Fruit fly (Drosophila melanogaster) whole organism, embryonic: ENCODE measurements around the gene Hr4.

Experiments
- Atf3 ChIP-seq: fragments of 200-800 bp; sonication (Bioruptor generic); optimal IDR thresholded peaks from 3 replicates; lab custom pipeline; 2016; ENCODE audit warnings: missing biosample characterization, missing genetic modification characterization
- Blimp-1 ChIP-seq: fragments of 200-800 bp; sonication (Bioruptor generic); optimal IDR thresholded peaks from 3 replicates; lab custom pipeline; 2018; ENCODE audit warnings: missing biosample characterization, missing genetic modification characterization, mild to moderate bottlenecking, moderate library complexity, missing genetic modification reagents
- CG10209 ChIP-seq: fragments of 200-800 bp; sonication (Bioruptor generic); optimal IDR thresholded peaks from 3 replicates; lab custom pipeline; 2017; ENCODE audit warnings: missing biosample characterization, mild to moderate bottlenecking, missing genetic modification characterization, missing genetic modification reagents
- CG10959 ChIP-seq: fragments of 200-800 bp; sonication (Bioruptor generic); IDR thresholded peaks from 2 replicates; pipeline ENCODE4 v1.3.6; 2022; ENCODE audit warnings: missing biosample characterization, missing genetic modification characterization
- CG11398 ChIP-seq: fragments of 200-800 bp; sonication (Bioruptor generic); optimal IDR thresholded peaks from 2 replicates; lab custom pipeline; 2016; ENCODE audit warnings: missing biosample characterization, missing genetic modification characterization
- CG1529 ChIP-seq: fragments of 200-800 bp; sonication (Bioruptor generic); optimal IDR thresholded peaks from 3 replicates; lab custom pipeline; 2018; ENCODE audit warnings: missing biosample characterization, missing genetic modification characterization
- CG15514 ChIP-seq: fragments of 200-800 bp; sonication (Bioruptor generic); optimal IDR thresholded peaks from 3 replicates; lab custom pipeline; 2017; ENCODE audit warnings: missing biosample characterization, missing genetic modification characterization, mild to moderate bottlenecking, moderate library complexity, missing genetic modification reagents
- CG16813 ChIP-seq: fragments of 200-800 bp; sonication (Bioruptor generic); IDR thresholded peaks from 3 replicates; pipeline ENCODE4 v1.3.6; 2022; ENCODE audit warnings: missing biosample characterization, missing genetic modification characterization; ENCODE audit not compliant: partially characterized antibody
- CG17359 ChIP-seq: fragments of 200-800 bp; sonication (Bioruptor generic); optimal IDR thresholded peaks from 3 replicates; lab custom pipeline; 2018; ENCODE audit warnings: missing biosample characterization, mild to moderate bottlenecking, missing genetic modification characterization, moderate library complexity
- CG18599 ChIP-seq: fragments of 200-800 bp; sonication (Bioruptor generic); optimal IDR thresholded peaks from 3 replicates; lab custom pipeline; 2017; ENCODE audit warnings: missing biosample characterization, missing genetic modification characterization, mild to moderate bottlenecking, moderate library complexity, missing genetic modification reagents
- CG2202 ChIP-seq: fragments of 200-800 bp; sonication (Bioruptor generic); optimal IDR thresholded peaks from 2 replicates; lab custom pipeline; 2018; ENCODE audit warnings: missing biosample characterization, mild to moderate bottlenecking, missing genetic modification characterization
- CG3065 ChIP-seq: fragments of 200-800 bp; sonication (Bioruptor generic); optimal IDR thresholded peaks from 2 replicates; lab custom pipeline; 2016; ENCODE audit warnings: missing biosample characterization, missing genetic modification characterization
- CG32532 ChIP-seq: fragments of 200-800 bp; sonication (Bioruptor generic); IDR thresholded peaks from 2 replicates; pipeline ENCODE4 v1.3.6; 2022; ENCODE audit warnings: missing biosample characterization, missing genetic modification characterization
- CG3995 ChIP-seq: fragments of 200-800 bp; sonication (Bioruptor generic); optimal IDR thresholded peaks from 3 replicates; lab custom pipeline; 2016; ENCODE audit warnings: missing biosample characterization, missing genetic modification characterization
- CG4328 ChIP-seq: fragments of 200-800 bp; sonication (Bioruptor generic); optimal IDR thresholded peaks from 3 replicates; lab custom pipeline; 2017; ENCODE audit warnings: missing biosample characterization, missing genetic modification reagents, missing genetic modification characterization
- CG4617 ChIP-seq: fragments of 200-800 bp; sonication (Bioruptor generic); optimal IDR thresholded peaks from 3 replicates; lab custom pipeline; 2016; ENCODE audit warnings: missing biosample characterization, missing genetic modification characterization, borderline replicate concordance
- CG7963 ChIP-seq: fragments of 200-800 bp; sonication (Bioruptor generic); IDR thresholded peaks from 3 replicates; pipeline ENCODE4 v1.3.6; 2022; ENCODE audit warnings: missing biosample characterization, missing genetic modification characterization; ENCODE audit not compliant: partially characterized antibody
- CG8765 ChIP-seq: fragments of 200-800 bp; sonication (Bioruptor generic); IDR thresholded peaks from 2 replicates; pipeline ENCODE4 v1.3.6; 2022; ENCODE audit warnings: missing biosample characterization, missing genetic modification characterization
- Dip2 ChIP-seq: fragments of 200-800 bp; sonication (Bioruptor generic); IDR thresholded peaks from 2 replicates; pipeline ENCODE4 v1.3.6; 2022; ENCODE audit warnings: missing biosample characterization, missing genetic modification characterization
- Dip3 ChIP-seq: fragments of 200-800 bp; sonication (Bioruptor generic); optimal IDR thresholded peaks from 3 replicates; lab custom pipeline; 2016; ENCODE audit warnings: missing biosample characterization, missing genetic modification characterization
- Doc3 ChIP-seq: fragments of 200-800 bp; sonication (Bioruptor generic); IDR thresholded peaks from 3 replicates; pipeline ENCODE4 v1.3.6; 2022; ENCODE audit warnings: missing biosample characterization, missing genetic modification characterization; ENCODE audit not compliant: partially characterized antibody
- Fer1 ChIP-seq: fragments of 200-800 bp; sonication (Bioruptor generic); optimal IDR thresholded peaks from 2 replicates; lab custom pipeline; 2017; ENCODE audit warnings: missing biosample characterization, mild to moderate bottlenecking, missing genetic modification characterization
- Hr78 ChIP-seq, 2 experiments: fragments of 200-800 bp in 1 of 2; fragments of >200 bp in 1 of 2; sonication (Bioruptor generic) in 1 of 2; optimal IDR thresholded peaks; 2 replicates each; lab custom pipeline; 2017 to 2019; ENCODE audit warnings: missing biosample characterization in 2 of 2, missing genetic modification characterization in 2 of 2, mild to moderate bottlenecking in 1 of 2, moderate library complexity in 1 of 2
- Kr ChIP-seq: fragments of 200-800 bp; sonication (Bioruptor generic); optimal IDR thresholded peaks from 2 replicates; lab custom pipeline; 2017; ENCODE audit warnings: missing biosample characterization, mild to moderate bottlenecking, missing genetic modification characterization
- Lhr ChIP-seq: fragments of 200-800 bp; sonication (Bioruptor generic); optimal IDR thresholded peaks from 3 replicates; lab custom pipeline; 2017; ENCODE audit warnings: mild to moderate bottlenecking, missing biosample characterization, missing genetic modification reagents, missing genetic modification characterization
- Lim3 ChIP-seq: fragments of 200-800 bp; sonication (Bioruptor generic); IDR thresholded peaks from 2 replicates; pipeline ENCODE4 v1.3.6; 2022; ENCODE audit warnings: missing biosample characterization, missing genetic modification characterization
- Myb ChIP-seq: fragments of 200-800 bp; sonication (Bioruptor generic); optimal IDR thresholded peaks from 2 replicates; lab custom pipeline; 2016; ENCODE audit warnings: missing biosample characterization, missing genetic modification characterization
- Taf1 ChIP-seq: fragments of 200-800 bp; sonication (Bioruptor generic); IDR thresholded peaks from 2 replicates; pipeline ENCODE4 v1.3.6; 2022; ENCODE audit warnings: missing biosample characterization, missing genetic modification characterization
- Vsx1 ChIP-seq: fragments of 200-800 bp; sonication (Bioruptor generic); optimal IDR thresholded peaks from 2 replicates; lab custom pipeline; 2017; ENCODE audit warnings: missing biosample characterization, mild to moderate bottlenecking, missing genetic modification characterization, missing genetic modification reagents
- ap ChIP-seq: fragments of 200-800 bp; sonication (Bioruptor generic); IDR thresholded peaks from 2 replicates; pipeline ENCODE4 v1.3.6; 2022; ENCODE audit warnings: missing biosample characterization, missing genetic modification characterization
- ase ChIP-seq: fragments of 200-800 bp; sonication (Bioruptor generic); IDR thresholded peaks from 3 replicates; pipeline ENCODE4 v1.3.6; 2022; ENCODE audit warnings: missing biosample characterization, missing genetic modification characterization
- caup ChIP-seq: fragments of 200-800 bp; sonication (Bioruptor generic); optimal IDR thresholded peaks from 3 replicates; lab custom pipeline; 2017; ENCODE audit warnings: missing biosample characterization, mild to moderate bottlenecking, missing genetic modification characterization, moderate library complexity; ENCODE audit not compliant: severe bottlenecking
- ci ChIP-seq: fragments of 200-800 bp; sonication (Bioruptor generic); IDR thresholded peaks from 3 replicates; pipeline ENCODE4 v1.3.6; 2022; ENCODE audit warnings: missing biosample characterization, missing genetic modification characterization
- danr ChIP-seq: fragments of 200-800 bp; sonication (Bioruptor generic); IDR thresholded peaks from 2 replicates; pipeline ENCODE4 v1.3.6; 2022; ENCODE audit warnings: missing biosample characterization, missing genetic modification characterization
- h ChIP-seq: fragments of >200 bp; optimal IDR thresholded peaks from 2 replicates; lab custom pipeline; 2017
- insv ChIP-seq, 2 experiments: fragments of 200-800 bp; sonication (Bioruptor generic); optimal IDR thresholded peaks; 3 replicates each; lab custom pipeline; 2016 to 2018; ENCODE audit warnings: missing biosample characterization in 2 of 2, missing genetic modification characterization in 2 of 2
- nerfin-2 ChIP-seq: fragments of 200-800 bp; sonication (Bioruptor generic); IDR thresholded peaks from 2 replicates; pipeline ENCODE4 v1.3.6; 2022; ENCODE audit warnings: missing biosample characterization, missing genetic modification characterization; ENCODE audit not compliant: partially characterized antibody
- nom ChIP-seq: fragments of 200-800 bp; sonication (Bioruptor generic); optimal IDR thresholded peaks from 2 replicates; lab custom pipeline; 2017; ENCODE audit warnings: missing biosample characterization, missing genetic modification characterization, mild to moderate bottlenecking, moderate library complexity, missing genetic modification reagents
- onecut ChIP-seq: fragments of 200-800 bp; sonication (Bioruptor generic); IDR thresholded peaks from 2 replicates; pipeline ENCODE4 v1.3.6; 2022; ENCODE audit warnings: missing biosample characterization, missing genetic modification characterization
- seq ChIP-seq: fragments of 200-800 bp; sonication (Bioruptor generic); IDR thresholded peaks from 2 replicates; pipeline ENCODE4 v1.3.6; 2022; ENCODE audit warnings: missing biosample characterization, missing genetic modification characterization
- slp2 ChIP-seq: fragments of 200-800 bp; sonication (Bioruptor generic); optimal IDR thresholded peaks from 2 replicates; lab custom pipeline; 2016; ENCODE audit warnings: missing biosample characterization, missing genetic modification characterization
- sna ChIP-seq: fragments of 200-800 bp; sonication (Bioruptor generic); IDR thresholded peaks from 2 replicates; pipeline ENCODE4 v1.3.6; 2022; ENCODE audit warnings: missing biosample characterization, missing genetic modification characterization; ENCODE audit not compliant: partially characterized antibody
- sob ChIP-seq: fragments of 200-800 bp; sonication (Bioruptor generic); IDR thresholded peaks from 2 replicates; pipeline ENCODE4 v1.3.6; 2022; ENCODE audit warnings: missing biosample characterization, missing genetic modification characterization
- trh ChIP-seq: fragments of 200-800 bp; sonication (Bioruptor generic); optimal IDR thresholded peaks from 2 replicates; lab custom pipeline; 2016; ENCODE audit warnings: missing biosample characterization, missing genetic modification characterization
- ttk ChIP-seq: fragments of 200-800 bp; sonication (Bioruptor generic); IDR thresholded peaks from 2 replicates; pipeline ENCODE4 v2.1.2; 2022; ENCODE audit warnings: missing biosample characterization, missing genetic modification characterization
- unc-4 ChIP-seq: fragments of 200-800 bp; sonication (Bioruptor generic); IDR thresholded peaks from 2 replicates; pipeline ENCODE4 v1.3.6; 2022; ENCODE audit warnings: missing biosample characterization, missing genetic modification characterization; ENCODE audit not compliant: partially characterized antibody
- wek ChIP-seq: fragments of 200-800 bp; sonication (Bioruptor generic); optimal IDR thresholded peaks from 3 replicates; lab custom pipeline; 2018; ENCODE audit warnings: missing biosample characterization, mild to moderate bottlenecking, missing genetic modification characterization, moderate library complexity
- zfh1 ChIP-seq: fragments of 200-800 bp; sonication (Bioruptor generic); IDR thresholded peaks from 3 replicates; pipeline ENCODE4 v1.3.6; 2022; ENCODE audit warnings: missing biosample characterization, missing genetic modification characterization

The Hr4 gene

dm6 chrX:2050070-2050899 lies 108.5 kb downstream of the Hr4 start, which contains the start of gene moody (continued):
- TF ChIP-seq Lim3 (GFP tag; lab: Robert Waterston, UW) (peak; percentile 86), CG32532 (GFP tag; lab: Robert Waterston, UW) (peak; percentile 99), wek (GFP tag; lab: Kevin White, UChicago) (peak; percentile 92), caup (GFP tag; lab: Kevin White, UChicago) (peak; percentile 98), ttk (GFP tag; lab: Robert Waterston, UW) (peak; percentile 97), zfh1 (GFP tag; lab: Robert Waterston, UW) (peak; percentile 99), CG4617 (GFP tag; lab: Kevin White, UChicago) (peak; percentile 97), insv (GFP tag; optimal IDR thresholded peaks at IDR 0.05; lab: Kevin White, UChicago) (peak in 1 of 2 experiments; percentile 82), Taf1 (peak; percentile 98), CG2202 (tag; lab: Kevin White, UChicago) (peak; percentile 84), nom (GFP tag; lab: Kevin White, UChicago) (peak; percentile 94), Hr78 (GFP tag; optimal IDR thresholded peaks at IDR 0.05; lab: Kevin White, UChicago) (peak in 1 of 2 experiments; percentile 89), Dip2 (peak; percentile 57; the same call in 1 of the 2 replicates), CG10209 (peak; percentile 97), Vsx1 (GFP tag; lab: Kevin White, UChicago) (peak; percentile 89), danr (GFP tag; lab: Robert Waterston, UW) (peak; percentile 95), Kr (GFP tag; lab: Kevin White, UChicago) (no peak), Atf3 (peak; percentile 95), h (no peak), nerfin-2 (no peak), CG17359 (peak; percentile 97), Fer1 (GFP tag; lab: Kevin White, UChicago) (peak; percentile 98), CG4328 (GFP tag; lab: Kevin White, UChicago) (peak; percentile 99), Doc3 (GFP tag; lab: Robert Waterston, UW) (no peak), Dip3 (peak; percentile 96), CG7963 (GFP tag; lab: Robert Waterston, UW) (no peak), CG3995 (peak; percentile 81), unc-4 (GFP tag; lab: Robert Waterston, UW) (peak; percentile 58), CG1529 (GFP tag; lab: Kevin White, UChicago) (peak; percentile 93), sob (GFP tag; lab: Robert Waterston, UW) (peak; percentile 99), ap (peak; percentile 97), CG15514 (peak; percentile 95), CG11398 (peak; percentile 96), ase (GFP tag; lab: Robert Waterston, UW) (peak; percentile 98), ci (GFP tag; lab: Robert Waterston, UW) (peak; percentile 99), trh (GFP tag; lab: Kevin White, UChicago) (peak; percentile 78), CG3065 (GFP tag; lab: Kevin White, UChicago) (peak; percentile 90), slp2 (peak; percentile 96), CG10959 (peak; percentile 96), CG18599 (GFP tag; lab: Kevin White, UChicago) (peak; percentile 99), seq (GFP tag; lab: Robert Waterston, UW) (peak; percentile 96), CG8765 (GFP tag; lab: Robert Waterston, UW) (peak; percentile 95), Blimp-1 (GFP tag; lab: Kevin White, UChicago) (peak; percentile 96), CG16813 (GFP tag; lab: Robert Waterston, UW) (no peak), onecut (GFP tag; lab: Robert Waterston, UW) (peak; percentile 97), Myb (peak; percentile 91), Lhr (GFP tag; lab: Kevin White, UChicago) (peak; percentile 71), sna (GFP tag; lab: Robert Waterston, UW) (0 out of 2 replicates have a peak, but pooled peaks have one; percentile 17)
